Fruit fly (Drosophila melanogaster) whole organism, prepupa: ENCODE measurements around the gene MED6.

Experiments
- Blimp-1 ChIP-seq: fragments of 200-800 bp; sonication (Bioruptor generic); optimal IDR thresholded peaks from 3 replicates; lab custom pipeline; 2017; ENCODE audit warnings: missing biosample characterization, missing genetic modification characterization, mild to moderate bottlenecking, moderate library complexity, missing genetic modification reagents
- CG10631 ChIP-seq: fragments of 200-800 bp; sonication (Bioruptor generic); optimal IDR thresholded peaks from 2 replicates; lab custom pipeline; 2016; ENCODE audit warnings: missing biosample characterization, missing genetic modification characterization
- CG10669 ChIP-seq: fragments of 200-800 bp; sonication (Bioruptor generic); optimal IDR thresholded peaks from 3 replicates; lab custom pipeline; 2018; ENCODE audit warnings: missing biosample characterization, mild to moderate bottlenecking, missing genetic modification characterization, moderate library complexity
- CG11294 ChIP-seq: fragments of 200-800 bp; sonication (Bioruptor generic); IDR thresholded peaks from 2 replicates; pipeline ENCODE4 v1.3.6; 2022; ENCODE audit warnings: missing biosample characterization, missing genetic modification characterization
- CG11902 ChIP-seq: fragments of 200-800 bp; sonication (Bioruptor generic); optimal IDR thresholded peaks from 3 replicates; lab custom pipeline; 2016; ENCODE audit warnings: missing biosample characterization, missing genetic modification characterization
- CG16779 ChIP-seq: fragments of 200-800 bp; sonication (Bioruptor generic); optimal IDR thresholded peaks from 3 replicates; lab custom pipeline; 2017; ENCODE audit warnings: missing biosample characterization, mild to moderate bottlenecking, missing genetic modification characterization
- CG3032 ChIP-seq: fragments of 200-800 bp; optimal IDR thresholded peaks from 2 replicates; lab custom pipeline; 2019; ENCODE audit warnings: missing biosample characterization, mild to moderate bottlenecking, missing genetic modification characterization, moderate library complexity
- CG31627 ChIP-seq: fragments of 200-800 bp; sonication (Bioruptor generic); optimal IDR thresholded peaks from 3 replicates; lab custom pipeline; 2016; ENCODE audit warnings: missing biosample characterization, missing genetic modification characterization
- CG32006 ChIP-seq: fragments of 200-800 bp; sonication (Bioruptor generic); optimal IDR thresholded peaks from 3 replicates; lab custom pipeline; 2017; ENCODE audit warnings: missing biosample characterization, mild to moderate bottlenecking, missing genetic modification characterization
- CG34406 ChIP-seq: fragments of 200-800 bp; sonication (Bioruptor generic); optimal IDR thresholded peaks from 3 replicates; lab custom pipeline; 2016; ENCODE audit warnings: missing biosample characterization, missing genetic modification characterization
- CG4318 ChIP-seq: fragments of 200-800 bp; sonication (Bioruptor generic); optimal IDR thresholded peaks from 3 replicates; lab custom pipeline; 2017; ENCODE audit warnings: missing biosample characterization, mild to moderate bottlenecking, missing genetic modification characterization
- CG6163 ChIP-seq: fragments of 200-800 bp; sonication (Bioruptor generic); IDR thresholded peaks from 3 replicates; pipeline ENCODE4 v1.3.6; 2022; ENCODE audit warnings: missing biosample characterization, missing genetic modification characterization
- CG6792 ChIP-seq: fragments of 200-800 bp; sonication (Bioruptor generic); optimal IDR thresholded peaks from 3 replicates; lab custom pipeline; 2016; ENCODE audit warnings: missing biosample characterization, missing genetic modification characterization
- CG6808 ChIP-seq: fragments of 200-800 bp; sonication (Bioruptor generic); optimal IDR thresholded peaks from 3 replicates; lab custom pipeline; 2017; ENCODE audit warnings: missing biosample characterization, missing genetic modification characterization, mild to moderate bottlenecking, moderate library complexity, missing genetic modification reagents
- CG6854 ChIP-seq: fragments of 200-800 bp; sonication (Bioruptor generic); optimal IDR thresholded peaks from 2 replicates; lab custom pipeline; 2017; ENCODE audit warnings: missing biosample characterization, mild to moderate bottlenecking, missing genetic modification characterization
- CG7368 ChIP-seq: fragments of 200-800 bp; sonication (Bioruptor generic); optimal IDR thresholded peaks from 3 replicates; lab custom pipeline; 2016; ENCODE audit warnings: missing biosample characterization, missing genetic modification characterization
- CG8119 ChIP-seq: fragments of 200-800 bp; sonication (Bioruptor generic); IDR thresholded peaks from 3 replicates; pipeline ENCODE4 v1.3.6; 2022; ENCODE audit warnings: missing biosample characterization, missing genetic modification characterization
- CG8632 ChIP-seq: fragments of 200-800 bp; sonication (Bioruptor generic); optimal IDR thresholded peaks from 3 replicates; lab custom pipeline; 2016; ENCODE audit warnings: missing biosample characterization, missing genetic modification characterization
- CG9139 ChIP-seq: fragments of 200-800 bp; sonication (Bioruptor generic); optimal IDR thresholded peaks from 3 replicates; lab custom pipeline; 2017; ENCODE audit warnings: missing biosample characterization, mild to moderate bottlenecking, missing genetic modification characterization
- Eip75B ChIP-seq: fragments of 200-800 bp; sonication (Bioruptor generic); optimal IDR thresholded peaks from 3 replicates; lab custom pipeline; 2016; ENCODE audit warnings: missing biosample characterization, missing genetic modification characterization
- Eip78C ChIP-seq: fragments of 200-800 bp; sonication (Bioruptor generic); peaks from one replicate; lab custom pipeline; 2016; ENCODE audit warnings: missing biosample characterization, missing genetic modification characterization
- Eip93F ChIP-seq: fragments of 200-800 bp; sonication (Bioruptor generic); optimal IDR thresholded peaks from 2 replicates; lab custom pipeline; 2016; ENCODE audit warnings: missing biosample characterization, mild to moderate bottlenecking, missing genetic modification characterization
- Ets21C ChIP-seq: fragments of 200-800 bp; sonication (Bioruptor generic); optimal IDR thresholded peaks from 3 replicates; lab custom pipeline; 2016; ENCODE audit warnings: missing biosample characterization, missing genetic modification characterization
- Ets96B ChIP-seq: fragments of 200-800 bp; optimal IDR thresholded peaks from 2 replicates; lab custom pipeline; 2019; ENCODE audit warnings: missing biosample characterization, mild to moderate bottlenecking, missing genetic modification characterization, moderate library complexity
- Hr4 ChIP-seq: fragments of 200-800 bp; sonication (Bioruptor generic); optimal IDR thresholded peaks from 3 replicates; lab custom pipeline; 2016; ENCODE audit warnings: missing biosample characterization, missing genetic modification characterization
- Lpt ChIP-seq: fragments of 200-800 bp; sonication (Bioruptor generic); optimal IDR thresholded peaks from 3 replicates; lab custom pipeline; 2016; ENCODE audit warnings: missing biosample characterization, missing genetic modification characterization
- Met ChIP-seq: fragments of 200-800 bp; sonication (Bioruptor generic); optimal IDR thresholded peaks from 3 replicates; lab custom pipeline; 2016; ENCODE audit warnings: missing biosample characterization, missing genetic modification characterization
- Smox ChIP-seq: fragments of 200-800 bp; sonication (Bioruptor generic); optimal IDR thresholded peaks from 3 replicates; lab custom pipeline; 2016; ENCODE audit warnings: missing biosample characterization, missing genetic modification characterization
- Sox102F ChIP-seq: fragments of 200-800 bp; sonication (Bioruptor generic); optimal IDR thresholded peaks from 2 replicates; lab custom pipeline; 2016; ENCODE audit warnings: missing biosample characterization, mild to moderate bottlenecking, missing genetic modification characterization
- Sox15 ChIP-seq: fragments of 200-800 bp; sonication (Bioruptor generic); optimal IDR thresholded peaks from 3 replicates; lab custom pipeline; 2016; ENCODE audit warnings: missing biosample characterization, missing genetic modification characterization
- achi ChIP-seq: fragments of 200-800 bp; sonication (Bioruptor generic); optimal IDR thresholded peaks from 3 replicates; lab custom pipeline; 2016; ENCODE audit warnings: missing biosample characterization, missing genetic modification characterization
- acj6 ChIP-seq: fragments of 200-800 bp; sonication (Bioruptor generic); optimal IDR thresholded peaks from 3 replicates; lab custom pipeline; 2016; ENCODE audit warnings: missing biosample characterization, missing genetic modification characterization
- cyc ChIP-seq: fragments of 200-800 bp; sonication (Bioruptor generic); optimal IDR thresholded peaks from 3 replicates; lab custom pipeline; 2016; ENCODE audit warnings: missing biosample characterization, missing genetic modification characterization
- dac ChIP-seq: fragments of 200-800 bp; sonication (Bioruptor generic); optimal IDR thresholded peaks from 2 replicates; lab custom pipeline; 2017; ENCODE audit warnings: missing biosample characterization, mild to moderate bottlenecking, missing genetic modification characterization
- dsx ChIP-seq: fragments of 200-800 bp; optimal IDR thresholded peaks from 3 replicates; lab custom pipeline; 2019; ENCODE audit warnings: missing biosample characterization, mild to moderate bottlenecking, missing genetic modification characterization, moderate library complexity; ENCODE audit not compliant: poor library complexity, severe bottlenecking
- eg ChIP-seq: fragments of 200-800 bp; sonication (Bioruptor generic); IDR thresholded peaks from 3 replicates; pipeline ENCODE4 v1.3.6; 2022; ENCODE audit warnings: missing biosample characterization, missing genetic modification characterization
- esn ChIP-seq: fragments of 200-800 bp; sonication (Bioruptor generic); optimal IDR thresholded peaks from 2 replicates; lab custom pipeline; 2016; ENCODE audit warnings: missing biosample characterization, mild to moderate bottlenecking, missing genetic modification characterization, moderate library complexity
- fd85E ChIP-seq: fragments of 200-800 bp; sonication (Bioruptor generic); optimal IDR thresholded peaks from 3 replicates; lab custom pipeline; 2016; ENCODE audit warnings: missing biosample characterization, missing genetic modification characterization
- fkh ChIP-seq: fragments of 200-800 bp; sonication (Bioruptor generic); optimal IDR thresholded peaks from 3 replicates; lab custom pipeline; 2017; ENCODE audit warnings: missing biosample characterization, mild to moderate bottlenecking, missing genetic modification characterization, moderate library complexity
- lz ChIP-seq: fragments of 200-800 bp; sonication (Bioruptor generic); optimal IDR thresholded peaks from 3 replicates; lab custom pipeline; 2016; ENCODE audit warnings: missing biosample characterization, missing genetic modification characterization
- pdm3 ChIP-seq: fragments of 200-800 bp; sonication (Bioruptor generic); optimal IDR thresholded peaks from 3 replicates; lab custom pipeline; 2016; ENCODE audit warnings: missing biosample characterization, missing genetic modification characterization
- ss ChIP-seq, 2 experiments: fragments of 200-800 bp; sonication (Bioruptor generic); optimal IDR thresholded peaks; 2 replicates in 1 of 2; 3 replicates in 1 of 2; lab custom pipeline; 2017 to 2018; ENCODE audit warnings: mild to moderate bottlenecking in 2 of 2, missing biosample characterization in 2 of 2, missing genetic modification characterization in 2 of 2, moderate library complexity in 1 of 2
- svp ChIP-seq: fragments of 200-800 bp; sonication (Bioruptor generic); peaks from one replicate; lab custom pipeline; 2016; ENCODE audit warnings: missing biosample characterization, missing genetic modification characterization
- topi ChIP-seq: fragments of 200-800 bp; sonication (Bioruptor generic); optimal IDR thresholded peaks from 3 replicates; lab custom pipeline; 2016; ENCODE audit warnings: missing biosample characterization, missing genetic modification characterization

Gene MED6

dm6 chr3R:9756187-9756586 is 12.6 kb downstream of the MED6 start, which contains the start of the genes Alg12 and Rpt3R:
TSS of gene Alg12 (plus strand) at chr3R:9756491.
TSS of gene Rpt3R (minus strand) at chr3R:9756510.
- TF ChIP-seq Sox102F (no peak), dsx (GFP tag; lab: Kevin White, UChicago) (no peak), Ets96B (tag; lab: Kevin White, UChicago) (no peak), esn (GFP tag; lab: Kevin White, UChicago) (no peak), CG32006 (no peak), fd85E (no peak), CG16779 (tag; lab: Kevin White, UChicago) (no peak), Eip93F (GFP tag; lab: Kevin White, UChicago) (no peak), CG6808 (GFP tag; lab: Kevin White, UChicago) (no peak), achi (GFP tag; lab: Kevin White, UChicago) (no peak), CG8119 (no peak), svp (GFP tag; lab: Kevin White, UChicago) (no peak), Lpt (no peak), lz (GFP tag; lab: Kevin White, UChicago) (no peak), Eip78C (GFP tag; lab: Kevin White, UChicago) (no peak), ss (GFP tag; optimal IDR thresholded peaks at IDR 0.05; lab: Kevin White, UChicago) (no peak), Eip75B (GFP tag; lab: Kevin White, UChicago) (no peak), Met (no peak), CG10631 (GFP tag; lab: Kevin White, UChicago) (no peak), CG6854 (GFP tag; lab: Kevin White, UChicago) (no peak)

- no peak for TF ChIP-seq Eip93F (GFP tag; lab: Kevin White, UChicago)
- TF ChIP-seq Smox (GFP tag; lab: Kevin White, UChicago) = no peak
- TF ChIP-seq Eip78C (GFP tag; lab: Kevin White, UChicago) = no peak
- TF ChIP-seq Sox15 (GFP tag; lab: Kevin White, UChicago) = no peak
- TF ChIP-seq topi (GFP tag; lab: Kevin White, UChicago) = no peak
- no peak for TF ChIP-seq CG11902 (GFP tag; lab: Kevin White, UChicago)
- TF ChIP-seq CG16779 (tag; lab: Kevin White, UChicago) = no peak
- TF ChIP-seq Blimp-1 (GFP tag; lab: Kevin White, UChicago) = no peak
- TF ChIP-seq Hr4 (GFP tag; lab: Kevin White, UChicago) = no peak
- TF ChIP-seq CG34406 (GFP tag; lab: Kevin White, UChicago) = no peak
- TF ChIP-seq pdm3 (GFP tag; lab: Kevin White, UChicago) = no peak
- TF ChIP-seq ss (GFP tag; optimal IDR thresholded peaks at IDR 0.05; lab: Kevin White, UChicago) = no peak
- no peak for TF ChIP-seq CG6792
- no peak for TF ChIP-seq dac (GFP tag; lab: Kevin White, UChicago)
- TF ChIP-seq eg (GFP tag; lab: Robert Waterston, UW) = no peak
- no peak for TF ChIP-seq acj6 (GFP tag; lab: Kevin White, UChicago)
- no peak for TF ChIP-seq CG10669 (GFP tag; lab: Kevin White, UChicago)
Measured at dm6 chr3R:9754487-9754886, 14.3 kb downstream of the MED6 start, which contains the start of gene Tti1. TSS of gene Tti1 (minus strand) at chr3R:9754686.

dm6 chr3R:9747900-9748663 is 20.7 kb downstream of the MED6 start:
- TF ChIP-seq Blimp-1 (GFP tag; lab: Kevin White, UChicago) = no peak
- TF ChIP-seq Hr4 (GFP tag; lab: Kevin White, UChicago) = no peak
- no peak for TF ChIP-seq ss (GFP tag; optimal IDR thresholded peaks at IDR 0.05; lab: Kevin White, UChicago)
- TF ChIP-seq pdm3 (GFP tag; lab: Kevin White, UChicago) = no peak
- no peak for TF ChIP-seq CG8632 (GFP tag; lab: Kevin White, UChicago)
- no peak for TF ChIP-seq fkh
- TF ChIP-seq CG3032 = no peak
- TF ChIP-seq CG11294 = no peak
- no peak for TF ChIP-seq cyc (GFP tag; lab: Kevin White, UChicago)
- TF ChIP-seq CG9139 = no peak
- TF ChIP-seq svp (GFP tag; lab: Kevin White, UChicago) = no peak
- no peak for TF ChIP-seq Eip75B (GFP tag; lab: Kevin White, UChicago)
- TF ChIP-seq CG31627 (GFP tag; lab: Kevin White, UChicago) = no peak
- no peak for TF ChIP-seq Ets21C (GFP tag; lab: Kevin White, UChicago)
- no peak for TF ChIP-seq CG4318 (GFP tag; lab: Kevin White, UChicago)
- no peak for TF ChIP-seq CG6808 (GFP tag; lab: Kevin White, UChicago)
- no peak for TF ChIP-seq CG7368 (GFP tag; lab: Kevin White, UChicago)
- TF ChIP-seq Sox102F = no peak
- no peak for TF ChIP-seq CG6163 (GFP tag; lab: Robert Waterston, UW)
